Fruit fly (Drosophila melanogaster): ENCODE measurements around the gene CheA87a.

The CheA87a gene

dm6 chr3R:13364175-13365174, 5.0 kb upstream of the CheA87a start, which contains the start of gene Dic1:
Gene Dic1 (plus strand): TSS chr3R:13364938.
- TF ChIP-seq Rel (GFP tag; optimal IDR thresholded peaks at IDR 0.05) (peak; percentile 91), Rel (tag; optimal IDR thresholded peaks at IDR 0.05) (peak; percentile 58), GATAd (GFP tag; optimal IDR thresholded peaks at IDR 0.05) (peak; percentile 39), Sp1 (GFP tag; optimal IDR thresholded peaks at IDR 0.05) (peak; percentile 98), ey (GFP tag; optimal IDR thresholded peaks at IDR 0.05) (peak; percentile 95), HLH106 (tag; optimal IDR thresholded peaks at IDR 0.05) (peak; percentile 96), Vsx2 (GFP tag; optimal IDR thresholded peaks at IDR 0.05; ENCODE audit: partially characterized antibody) (peak; percentile 93), lola (GFP tag; optimal IDR thresholded peaks at IDR 0.05) (no peak), Myc (optimal IDR thresholded peaks at IDR 0.05) (no peak), Dif (GFP tag; optimal IDR thresholded peaks at IDR 0.05; ENCODE audit: partially characterized antibody) (peak; percentile 96), brk (GFP tag; optimal IDR thresholded peaks at IDR 0.05) (peak; percentile 92), N (GFP tag; optimal IDR thresholded peaks at IDR 0.05) (no peak), dmrt93B (GFP tag; optimal IDR thresholded peaks at IDR 0.05) (peak; percentile 97), fru (GFP tag; optimal IDR thresholded peaks at IDR 0.05) (peak; percentile 97), Hr83 (GFP tag; optimal IDR thresholded peaks at IDR 0.05; ENCODE audit: poor library complexity, severe bottlenecking) (peak; percentile 90), br (GFP tag; optimal IDR thresholded peaks at IDR 0.05) (peak; percentile 96), Dfd (GFP tag; optimal IDR thresholded peaks at IDR 0.05) (peak; percentile 93), CrebA (GFP tag; optimal IDR thresholded peaks at IDR 0.05; ENCODE audit: borderline replicate concordance) (peak; percentile 74), Hnf4 (GFP tag; optimal IDR thresholded peaks at IDR 0.05) (peak; percentile 90), Jra (GFP tag; optimal IDR thresholded peaks at IDR 0.05) (peak; percentile 87), foxo (GFP tag; optimal IDR thresholded peaks at IDR 0.05) (peak in 1 of 2 experiments; percentile 98), CG32264 (GFP tag; optimal IDR thresholded peaks at IDR 0.05) (peak; percentile 88), Mio (GFP tag; optimal IDR thresholded peaks at IDR 0.05) (peak; percentile 42), dsf (GFP tag; optimal IDR thresholded peaks at IDR 0.05; ENCODE audit: borderline replicate concordance) (peak; percentile 72), psq (GFP tag; optimal IDR thresholded peaks at IDR 0.05) (peak; percentile 96), jim (GFP tag; optimal IDR thresholded peaks at IDR 0.05) (no peak), woc (GFP tag; optimal IDR thresholded peaks at IDR 0.05) (peak; percentile 88), dl (GFP tag; optimal IDR thresholded peaks at IDR 0.05; ENCODE audit: insufficient read depth in 1 of 2, partially characterized antibody in 2 of 2) (peak; percentile 93 to 94), pan (optimal IDR thresholded peaks at IDR 0.05) (no peak), Hr78 (GFP tag; optimal IDR thresholded peaks at IDR 0.05) (no peak), tai (GFP tag; optimal IDR thresholded peaks at IDR 0.05) (peak; percentile 93), OdsH (GFP tag; optimal IDR thresholded peaks at IDR 0.05) (peak; percentile 98), h (GFP tag; optimal IDR thresholded peaks at IDR 0.05) (peak; percentile 97), sage (GFP tag; optimal IDR thresholded peaks at IDR 0.05) (peak; percentile 83), sv (GFP tag; optimal IDR thresholded peaks at IDR 0.05) (peak; percentile 97), CG9705 (GFP tag; optimal IDR thresholded peaks at IDR 0.05) (peak; percentile 91), rgr (GFP tag; optimal IDR thresholded peaks at IDR 0.05) (peak; percentile 97), Abd-B (GFP tag; optimal IDR thresholded peaks at IDR 0.05) (no peak), usp (GFP tag; optimal IDR thresholded peaks at IDR 0.05) (no peak)

Measured in whole organism, wandering third instar larva.